Fruit fly (Drosophila melanogaster) whole organism, embryonic: ENCODE data around the gene CG6005.

Experiments
- Antp ChIP-seq: fragments of 200-800 bp; sonication (Bioruptor generic); optimal IDR thresholded peaks from 3 replicates; lab custom pipeline; 2016; ENCODE audit warnings: missing biosample characterization, missing genetic modification characterization
- Atf-2 ChIP-seq: fragments of 200-800 bp; sonication (Bioruptor generic); optimal IDR thresholded peaks from 2 replicates; lab custom pipeline; 2016; ENCODE audit warnings: missing biosample characterization, missing genetic modification characterization
- Bgb ChIP-seq: fragments of 200-800 bp; sonication (Bioruptor generic); IDR thresholded peaks from 2 replicates; pipeline ENCODE4 v1.3.6; 2022; ENCODE audit warnings: missing biosample characterization, missing genetic modification characterization; ENCODE audit not compliant: partially characterized antibody
- CG10321 ChIP-seq: fragments of 200-800 bp; sonication (Bioruptor generic); IDR thresholded peaks from 2 replicates; pipeline ENCODE4 v1.3.6; 2022; ENCODE audit warnings: missing biosample characterization, missing genetic modification characterization
- CG10431 ChIP-seq: fragments of 200-800 bp; sonication (Bioruptor generic); optimal IDR thresholded peaks from 3 replicates; lab custom pipeline; 2018; ENCODE audit warnings: missing biosample characterization, mild to moderate bottlenecking, missing genetic modification characterization
- CG10979 ChIP-seq: fragments of 200-800 bp; sonication (Bioruptor generic); optimal IDR thresholded peaks from 2 replicates; lab custom pipeline; 2018; ENCODE audit warnings: missing biosample characterization, mild to moderate bottlenecking, missing genetic modification characterization, moderate library complexity
- CG12071 ChIP-seq: fragments of 200-800 bp; sonication (Bioruptor generic); optimal IDR thresholded peaks from 3 replicates; lab custom pipeline; 2018; ENCODE audit warnings: missing biosample characterization, mild to moderate bottlenecking, missing genetic modification characterization
- CG12299 ChIP-seq: fragments of 200-800 bp; sonication (Bioruptor generic); optimal IDR thresholded peaks from 2 replicates; lab custom pipeline; 2018; ENCODE audit warnings: missing biosample characterization, mild to moderate bottlenecking, missing genetic modification characterization
- CG16779 ChIP-seq: fragments of 200-800 bp; sonication (Bioruptor generic); IDR thresholded peaks from 2 replicates; pipeline ENCODE4 v1.3.6; 2022; ENCODE audit warnings: missing biosample characterization, missing genetic modification characterization
- CG18599 ChIP-seq: fragments of 200-800 bp; sonication (Bioruptor generic); optimal IDR thresholded peaks from 3 replicates; lab custom pipeline; 2017; ENCODE audit warnings: missing biosample characterization, missing genetic modification characterization, mild to moderate bottlenecking, moderate library complexity, missing genetic modification reagents
- CG2129 ChIP-seq: fragments of 200-800 bp; sonication (Bioruptor generic); IDR thresholded peaks from 2 replicates; pipeline ENCODE4 v1.3.6; 2022; ENCODE audit warnings: missing biosample characterization, missing genetic modification characterization; ENCODE audit not compliant: partially characterized antibody
- CG2678 ChIP-seq: fragments of 200-800 bp; sonication (Bioruptor generic); optimal IDR thresholded peaks from 3 replicates; lab custom pipeline; 2019; ENCODE audit warnings: missing biosample characterization, mild to moderate bottlenecking, missing genetic modification characterization, moderate library complexity
- CG2889 ChIP-seq: fragments of 200-800 bp; sonication (Bioruptor generic); IDR thresholded peaks from 3 replicates; pipeline ENCODE4 v1.3.6; 2022; ENCODE audit warnings: missing biosample characterization, missing genetic modification characterization
- CG32767 ChIP-seq: fragments of 200-800 bp; sonication (Bioruptor generic); IDR thresholded peaks from 2 replicates; pipeline ENCODE4 v1.3.6; 2022; ENCODE audit warnings: missing biosample characterization, missing genetic modification characterization
- CG3838 ChIP-seq: fragments of 200-800 bp; sonication (Bioruptor generic); optimal IDR thresholded peaks from 3 replicates; lab custom pipeline; 2016; ENCODE audit warnings: missing biosample characterization, missing genetic modification characterization
- CG3847 ChIP-seq: fragments of 200-800 bp; sonication (Bioruptor generic); IDR thresholded peaks from 2 replicates; pipeline ENCODE4 v1.3.6; 2022; ENCODE audit warnings: missing biosample characterization, missing genetic modification characterization
- CG42726 ChIP-seq: fragments of 200-800 bp; sonication (Bioruptor generic); IDR thresholded peaks from 2 replicates; pipeline ENCODE4 v1.3.6; 2022; ENCODE audit warnings: missing biosample characterization, missing genetic modification characterization; ENCODE audit not compliant: partially characterized antibody
- CG43689 ChIP-seq: fragments of 200-800 bp; sonication (Bioruptor generic); IDR thresholded peaks from 2 replicates; pipeline ENCODE4 v1.3.6; 2022; ENCODE audit warnings: missing biosample characterization, missing genetic modification characterization
- CG6689 ChIP-seq: fragments of 200-800 bp; sonication (Bioruptor generic); IDR thresholded peaks from 2 replicates; pipeline ENCODE4 v1.3.6; 2022; ENCODE audit warnings: missing biosample characterization, missing genetic modification characterization
- CG8388 ChIP-seq: fragments of 200-800 bp; sonication (Bioruptor generic); optimal IDR thresholded peaks from 2 replicates; lab custom pipeline; 2019; ENCODE audit warnings: missing biosample characterization, mild to moderate bottlenecking, missing genetic modification characterization, moderate library complexity
- CG9817 ChIP-seq: fragments of 200-800 bp; sonication (Bioruptor generic); optimal IDR thresholded peaks from 2 replicates; lab custom pipeline; 2018; ENCODE audit warnings: missing biosample characterization, mild to moderate bottlenecking, missing genetic modification characterization, moderate library complexity
- CrebB ChIP-seq: fragments of 200-800 bp; sonication (Bioruptor generic); optimal IDR thresholded peaks from 3 replicates; lab custom pipeline; 2018; ENCODE audit warnings: missing biosample characterization, mild to moderate bottlenecking, missing genetic modification characterization
- D19A ChIP-seq: fragments of 200-800 bp; optimal IDR thresholded peaks from 3 replicates; lab custom pipeline; 2019; ENCODE audit warnings: missing biosample characterization, mild to moderate bottlenecking, missing genetic modification characterization, moderate library complexity
- Drgx ChIP-seq: fragments of 200-800 bp; sonication (Bioruptor generic); IDR thresholded peaks from 2 replicates; pipeline ENCODE4 v1.3.6; 2022; ENCODE audit warnings: missing biosample characterization, missing genetic modification characterization
- Elba2 ChIP-seq: fragments of 200-800 bp; sonication (Bioruptor generic); optimal IDR thresholded peaks from 3 replicates; lab custom pipeline; 2016; ENCODE audit warnings: missing biosample characterization, missing genetic modification characterization
- Gug ChIP-seq: fragments of 200-800 bp; sonication (Bioruptor generic); IDR thresholded peaks from 4 replicates; pipeline ENCODE4 v1.3.6; 2022; ENCODE audit warnings: missing biosample characterization, missing genetic modification characterization
- Max ChIP-seq: fragments of 200-800 bp; sonication (Bioruptor generic); optimal IDR thresholded peaks from 2 replicates; lab custom pipeline; 2016; ENCODE audit warnings: missing biosample characterization, mild to moderate bottlenecking, missing genetic modification characterization
- Oli ChIP-seq: fragments of 200-800 bp; sonication (Bioruptor generic); optimal IDR thresholded peaks from 2 replicates; lab custom pipeline; 2018; ENCODE audit warnings: missing biosample characterization, mild to moderate bottlenecking, missing genetic modification characterization, moderate library complexity
- Stat92E ChIP-seq, 3 experiments: fragments of >200 bp in 2 of 3; fragments of 200-800 bp in 1 of 3; sonication (Bioruptor generic) in 1 of 3; optimal IDR thresholded peaks; 2 replicates each; lab custom pipeline; 2017 to 2019; ENCODE audit warnings: missing biosample characterization in 3 of 3, missing genetic modification characterization in 3 of 3, mild to moderate bottlenecking in 1 of 3, moderate library complexity in 1 of 3
- Tbp ChIP-seq: fragments of >200 bp; optimal IDR thresholded peaks from 2 replicates; lab custom pipeline; 2018; ENCODE audit warnings: missing biosample characterization, missing genetic modification characterization
- Trl ChIP-seq, 3 experiments: fragments of >200 bp in 2 of 3; fragments of 200-800 bp in 1 of 3; sonication (Bioruptor generic) in 1 of 3; optimal IDR thresholded peaks; 2 replicates in 1 of 3; 3 replicates in 2 of 3; lab custom pipeline; 2016 to 2017; ENCODE audit warnings: missing biosample characterization in 1 of 3, missing genetic modification characterization in 1 of 3
- ap ChIP-seq: fragments of 200-800 bp; sonication (Bioruptor generic); IDR thresholded peaks from 2 replicates; pipeline ENCODE4 v1.3.6; 2022; ENCODE audit warnings: missing biosample characterization, missing genetic modification characterization
- ara ChIP-seq: fragments of 200-800 bp; sonication (Bioruptor generic); IDR thresholded peaks from 2 replicates; pipeline ENCODE4 v1.3.6; 2022; ENCODE audit warnings: missing biosample characterization, missing genetic modification characterization
- cad ChIP-seq: fragments of >200 bp; optimal IDR thresholded peaks from 2 replicates; lab custom pipeline; 2017; ENCODE audit warnings: missing biosample characterization, missing genetic modification characterization
- da ChIP-seq: fragments of 200-800 bp; sonication (Bioruptor generic); optimal IDR thresholded peaks from 2 replicates; lab custom pipeline; 2016; ENCODE audit warnings: missing biosample characterization, missing genetic modification characterization
- danr ChIP-seq: fragments of 200-800 bp; sonication (Bioruptor generic); IDR thresholded peaks from 2 replicates; pipeline ENCODE4 v1.3.6; 2022; ENCODE audit warnings: missing biosample characterization, missing genetic modification characterization
- disco-r ChIP-seq: fragments of 200-800 bp; sonication (Bioruptor generic); optimal IDR thresholded peaks from 2 replicates; lab custom pipeline; 2016; ENCODE audit warnings: missing biosample characterization, missing genetic modification characterization
- en ChIP-seq: fragments of 200-800 bp; sonication (Bioruptor generic); optimal IDR thresholded peaks from 2 replicates; lab custom pipeline; 2016; ENCODE audit warnings: missing biosample characterization, missing genetic modification characterization
- hth ChIP-seq: fragments of >200 bp; optimal IDR thresholded peaks from 2 replicates; lab custom pipeline; 2017; ENCODE audit warnings: inconsistent platforms
- jing ChIP-seq: fragments of 200-800 bp; sonication (Bioruptor generic); optimal IDR thresholded peaks from 2 replicates; lab custom pipeline; 2018; ENCODE audit warnings: missing biosample characterization, mild to moderate bottlenecking, missing genetic modification characterization
- maf-S ChIP-seq: fragments of 200-800 bp; sonication (Bioruptor generic); optimal IDR thresholded peaks from 2 replicates; lab custom pipeline; 2016; ENCODE audit warnings: missing biosample characterization, missing genetic modification characterization
- nom ChIP-seq: fragments of 200-800 bp; sonication (Bioruptor generic); optimal IDR thresholded peaks from 2 replicates; lab custom pipeline; 2017; ENCODE audit warnings: missing biosample characterization, missing genetic modification characterization, mild to moderate bottlenecking, moderate library complexity, missing genetic modification reagents
- repo ChIP-seq: fragments of 200-800 bp; sonication (Bioruptor generic); optimal IDR thresholded peaks from 2 replicates; lab custom pipeline; 2016; ENCODE audit warnings: missing biosample characterization, missing genetic modification characterization
- row ChIP-seq: fragments of 200-800 bp; sonication (Bioruptor generic); IDR thresholded peaks from 3 replicates; pipeline ENCODE4 v1.3.6; 2022; ENCODE audit warnings: missing biosample characterization, missing genetic modification characterization
- sc ChIP-seq, 3 experiments: fragments of >200 bp in 2 of 3; fragments of 200-800 bp in 1 of 3; sonication (Bioruptor generic) in 1 of 3; optimal IDR thresholded peaks; 2 replicates in 2 of 3; 3 replicates in 1 of 3; lab custom pipeline; 2017; ENCODE audit warnings: mild to moderate bottlenecking in 1 of 3, missing biosample characterization in 1 of 3, missing genetic modification characterization in 1 of 3, missing genetic modification reagents in 1 of 3
- sens-2 ChIP-seq: fragments of 200-800 bp; sonication (Bioruptor generic); IDR thresholded peaks from 2 replicates; pipeline ENCODE4 v1.3.6; 2022; ENCODE audit warnings: missing biosample characterization, missing genetic modification characterization
- ssp ChIP-seq: fragments of 200-800 bp; sonication (Bioruptor generic); IDR thresholded peaks from 2 replicates; pipeline ENCODE4 v1.3.6; 2022; ENCODE audit warnings: missing biosample characterization, missing genetic modification characterization
- tgo ChIP-seq: fragments of 200-800 bp; sonication (Bioruptor generic); IDR thresholded peaks from 3 replicates; pipeline ENCODE4 v1.3.6; 2022; ENCODE audit warnings: missing biosample characterization, missing genetic modification characterization
- vnd ChIP-seq: fragments of 200-800 bp; sonication (Bioruptor generic); IDR thresholded peaks from 3 replicates; pipeline ENCODE4 v1.3.6; 2022; ENCODE audit warnings: missing biosample characterization, missing genetic modification characterization; ENCODE audit not compliant: partially characterized antibody
- zen ChIP-seq: fragments of 200-800 bp; sonication (Bioruptor generic); optimal IDR thresholded peaks from 3 replicates; lab custom pipeline; 2018; ENCODE audit warnings: missing biosample characterization, mild to moderate bottlenecking, missing genetic modification characterization, moderate library complexity

The CG6005 gene

dm6 chr3R:19023862-19024261, at the start of gene CG6005, which contains the start of gene CG14286 (continued):
- TF ChIP-seq vnd (peak; percentile 79), Elba2 (no peak), CG10979 (tag; lab: Kevin White, UChicago) (no peak), D19A (tag; lab: Kevin White, UChicago) (no peak), Drgx (GFP tag; lab: Robert Waterston, UW) (peak; percentile 52), row (GFP tag; lab: Robert Waterston, UW) (peak; percentile 53; the same call in 2 of the 3 replicates), CG10431 (GFP tag; lab: Kevin White, UChicago) (no peak), zen (tag; lab: Kevin White, UChicago) (no peak), CG10321 (GFP tag; lab: Robert Waterston, UW) (no peak), CG9817 (tag; lab: Kevin White, UChicago) (peak; percentile 46), Antp (GFP tag; lab: Kevin White, UChicago) (peak; percentile 65), maf-S (GFP tag; lab: Kevin White, UChicago) (no peak), tgo (GFP tag; lab: Robert Waterston, UW) (peak; percentile 73), CG43689 (GFP tag; lab: Robert Waterston, UW) (0 out of 2 replicates have a peak, but pooled peaks have one; percentile 8), CG16779 (GFP tag; lab: Robert Waterston, UW) (peak; percentile 79), Atf-2 (peak; percentile 49), sc (optimal IDR thresholded peaks at IDR 0.05; lab: Kevin White, UChicago) (no peak), sc (GFP tag; optimal IDR thresholded peaks at IDR 0.05; lab: Kevin White, UChicago) (no peak), jing (GFP tag; lab: Kevin White, UChicago) (no peak), sens-2 (no peak), CrebB (tag; lab: Kevin White, UChicago) (no peak), CG3838 (GFP tag; lab: Kevin White, UChicago) (no peak), ssp (GFP tag; lab: Robert Waterston, UW) (peak; percentile 45), ap (GFP tag; lab: Robert Waterston, UW) (0 out of 2 replicates have a peak, but pooled peaks have one; percentile 6), CG42726 (GFP tag; lab: Robert Waterston, UW) (peak; percentile 43; the same call in 1 of the 2 replicates), CG6689 (GFP tag; lab: Robert Waterston, UW) (peak; percentile 32; the same call in 1 of the 2 replicates), CG12071 (no peak), cad (GFP tag; lab: Kevin White, UChicago) (no peak), Stat92E (GFP tag; optimal IDR thresholded peaks at IDR 0.05; lab: Kevin White, UChicago) (no peak), Gug (peak; percentile 84; the same call in 3 of the 4 replicates), nom (GFP tag; lab: Kevin White, UChicago) (no peak), CG8388 (GFP tag; lab: Kevin White, UChicago) (no peak), da (peak; percentile 32), Oli (tag; lab: Kevin White, UChicago) (no peak), disco-r (GFP tag; lab: Kevin White, UChicago) (peak; percentile 31), CG32767 (GFP tag; lab: Robert Waterston, UW) (no peak), CG3847 (GFP tag; lab: Robert Waterston, UW) (peak; percentile 88), repo (GFP tag; lab: Kevin White, UChicago) (no peak), CG2129 (GFP tag; lab: Robert Waterston, UW) (peak; percentile 42; the same call in 1 of the 2 replicates), Bgb (GFP tag; lab: Robert Waterston, UW) (peak; percentile 85), Tbp (GFP tag; lab: Kevin White, UChicago) (no peak), hth (lab: Kevin White, UChicago) (no peak), Trl (optimal IDR thresholded peaks at IDR 0.05; lab: Kevin White, UChicago) (no peak), Trl (GFP tag; optimal IDR thresholded peaks at IDR 0.05; lab: Kevin White, UChicago) (peak; percentile 64), en (GFP tag; lab: Kevin White, UChicago) (no peak), CG2678 (peak; percentile 36), CG2889 (GFP tag; lab: Robert Waterston, UW) (0 out of 3 replicates have a peak, but pooled peaks have one; percentile 25), CG12299 (tag; lab: Kevin White, UChicago) (no peak), ara (GFP tag; lab: Robert Waterston, UW) (0 out of 2 replicates have a peak, but pooled peaks have one; percentile 34), Max (GFP tag; lab: Kevin White, UChicago) (peak; percentile 25), CG18599 (GFP tag; lab: Kevin White, UChicago) (no peak), danr (GFP tag; lab: Robert Waterston, UW) (no peak)
